Fruit fly (Drosophila melanogaster) whole organism, embryonic: Measurements from ENCODE around the gene bsh.

Experiments used
- CG10321 ChIP-seq: fragments of 200-800 bp; sonication (Bioruptor generic); IDR thresholded peaks from 2 replicates; pipeline ENCODE4 v1.3.6; 2022; ENCODE audit warnings: missing biosample characterization, missing genetic modification characterization
- CG10431 ChIP-seq: fragments of 200-800 bp; sonication (Bioruptor generic); optimal IDR thresholded peaks from 3 replicates; lab custom pipeline; 2018; ENCODE audit warnings: missing biosample characterization, mild to moderate bottlenecking, missing genetic modification characterization
- CG11085 ChIP-seq: fragments of 200-800 bp; sonication (Bioruptor generic); IDR thresholded peaks from 2 replicates; pipeline ENCODE4 v1.3.6; 2022; ENCODE audit warnings: missing biosample characterization, missing genetic modification characterization
- CG11398 ChIP-seq: fragments of 200-800 bp; sonication (Bioruptor generic); optimal IDR thresholded peaks from 2 replicates; lab custom pipeline; 2016; ENCODE audit warnings: missing biosample characterization, missing genetic modification characterization
- CG11696 ChIP-seq: fragments of 200-800 bp; sonication (Bioruptor generic); IDR thresholded peaks from 2 replicates; pipeline ENCODE4 v1.3.6; 2022; ENCODE audit warnings: missing biosample characterization, missing genetic modification characterization
- CG12071 ChIP-seq: fragments of 200-800 bp; sonication (Bioruptor generic); optimal IDR thresholded peaks from 3 replicates; lab custom pipeline; 2018; ENCODE audit warnings: missing biosample characterization, mild to moderate bottlenecking, missing genetic modification characterization
- CG14965 ChIP-seq: fragments of 200-800 bp; sonication (Bioruptor generic); optimal IDR thresholded peaks from 2 replicates; lab custom pipeline; 2016; ENCODE audit warnings: missing biosample characterization, missing genetic modification characterization, borderline replicate concordance
- CG15011 ChIP-seq: fragments of 200-800 bp; sonication (Bioruptor generic); optimal IDR thresholded peaks from 3 replicates; lab custom pipeline; 2018; ENCODE audit warnings: missing biosample characterization, mild to moderate bottlenecking, missing genetic modification characterization
- CG1602 ChIP-seq: fragments of 200-800 bp; sonication (Bioruptor generic); optimal IDR thresholded peaks from 3 replicates; lab custom pipeline; 2016; ENCODE audit warnings: missing biosample characterization, missing genetic modification characterization
- CG17612 ChIP-seq: fragments of 200-800 bp; sonication (Bioruptor generic); IDR thresholded peaks from 2 replicates; pipeline ENCODE4 v1.3.6; 2022; ENCODE audit warnings: missing biosample characterization, missing genetic modification characterization
- CG18619 ChIP-seq: fragments of 200-800 bp; sonication (Bioruptor generic); optimal IDR thresholded peaks from 3 replicates; lab custom pipeline; 2017; ENCODE audit warnings: missing biosample characterization, mild to moderate bottlenecking, missing genetic modification characterization
- CG2678 ChIP-seq: fragments of 200-800 bp; sonication (Bioruptor generic); optimal IDR thresholded peaks from 3 replicates; lab custom pipeline; 2019; ENCODE audit warnings: missing biosample characterization, mild to moderate bottlenecking, missing genetic modification characterization, moderate library complexity
- CG30431 ChIP-seq: fragments of 200-800 bp; sonication (Bioruptor generic); optimal IDR thresholded peaks from 2 replicates; lab custom pipeline; 2017; ENCODE audit warnings: missing biosample characterization, missing genetic modification characterization
- CG4404 ChIP-seq: fragments of 200-800 bp; sonication (Bioruptor generic); IDR thresholded peaks from 2 replicates; pipeline ENCODE4 v1.3.6; 2022; ENCODE audit warnings: missing biosample characterization, missing genetic modification characterization
- CG4820 ChIP-seq: fragments of 200-800 bp; sonication (Bioruptor generic); optimal IDR thresholded peaks from 3 replicates; lab custom pipeline; 2016; ENCODE audit warnings: missing biosample characterization, missing genetic modification characterization
- CG4854 ChIP-seq: fragments of 200-800 bp; sonication (Bioruptor generic); optimal IDR thresholded peaks from 2 replicates; lab custom pipeline; 2016; ENCODE audit warnings: missing biosample characterization, missing genetic modification characterization, inconsistent platforms
- CG6791 ChIP-seq: fragments of 200-800 bp; sonication (Bioruptor generic); IDR thresholded peaks from 3 replicates; pipeline ENCODE4 v1.3.6; 2022; ENCODE audit warnings: missing biosample characterization, missing genetic modification characterization; ENCODE audit not compliant: partially characterized antibody
- CG7372 ChIP-seq: fragments of 200-800 bp; sonication (Bioruptor generic); IDR thresholded peaks from 2 replicates; pipeline ENCODE4 v1.3.6; 2022; ENCODE audit warnings: missing biosample characterization, missing genetic modification characterization
- CG9727 ChIP-seq: fragments of 200-800 bp; sonication (Bioruptor generic); optimal IDR thresholded peaks from 3 replicates; lab custom pipeline; 2017; ENCODE audit warnings: missing biosample characterization, mild to moderate bottlenecking, missing genetic modification characterization
- CoRest ChIP-seq: fragments of 200-800 bp; sonication (Bioruptor generic); optimal IDR thresholded peaks from 3 replicates; lab custom pipeline; 2018; ENCODE audit warnings: missing biosample characterization, mild to moderate bottlenecking, missing genetic modification characterization, moderate library complexity
- D ChIP-seq, 2 experiments: fragments of 200-800 bp in 1 of 2; fragments of >200 bp in 1 of 2; sonication (Bioruptor generic) in 1 of 2; optimal IDR thresholded peaks; 2 replicates in 1 of 2; 3 replicates in 1 of 2; lab custom pipeline; 2017; ENCODE audit warnings: mild to moderate bottlenecking in 1 of 2, missing biosample characterization in 1 of 2, missing genetic modification characterization in 1 of 2, missing genetic modification reagents in 1 of 2
- D19A ChIP-seq: fragments of 200-800 bp; optimal IDR thresholded peaks from 3 replicates; lab custom pipeline; 2019; ENCODE audit warnings: missing biosample characterization, mild to moderate bottlenecking, missing genetic modification characterization, moderate library complexity
- Dbx ChIP-seq: fragments of 200-800 bp; sonication (Bioruptor generic); IDR thresholded peaks from 3 replicates; pipeline ENCODE4 v1.3.6; 2022; ENCODE audit warnings: missing biosample characterization, missing genetic modification characterization
- Dip3 ChIP-seq: fragments of 200-800 bp; sonication (Bioruptor generic); optimal IDR thresholded peaks from 3 replicates; lab custom pipeline; 2016; ENCODE audit warnings: missing biosample characterization, missing genetic modification characterization
- Doc3 ChIP-seq: fragments of 200-800 bp; sonication (Bioruptor generic); IDR thresholded peaks from 3 replicates; pipeline ENCODE4 v1.3.6; 2022; ENCODE audit warnings: missing biosample characterization, missing genetic modification characterization; ENCODE audit not compliant: partially characterized antibody
- ERR ChIP-seq: fragments of 200-800 bp; sonication (Bioruptor generic); optimal IDR thresholded peaks from 2 replicates; lab custom pipeline; 2016; ENCODE audit warnings: missing biosample characterization, missing genetic modification characterization
- Gug ChIP-seq: fragments of 200-800 bp; sonication (Bioruptor generic); IDR thresholded peaks from 4 replicates; pipeline ENCODE4 v1.3.6; 2022; ENCODE audit warnings: missing biosample characterization, missing genetic modification characterization
- HLH4C ChIP-seq: fragments of 200-800 bp; sonication (Bioruptor generic); IDR thresholded peaks from 3 replicates; pipeline ENCODE4 v1.3.6; 2022; ENCODE audit warnings: missing biosample characterization, missing genetic modification characterization; ENCODE audit not compliant: partially characterized antibody
- Hmx ChIP-seq: fragments of 200-800 bp; sonication (Bioruptor generic); optimal IDR thresholded peaks from 2 replicates; lab custom pipeline; 2016; ENCODE audit warnings: missing biosample characterization, missing genetic modification characterization
- Hr39 ChIP-seq: fragments of >200 bp; optimal IDR thresholded peaks from 2 replicates; lab custom pipeline; 2017
- Lpt ChIP-seq: fragments of >200 bp; optimal IDR thresholded peaks from 2 replicates; lab custom pipeline; 2018; ENCODE audit warnings: missing biosample characterization, missing genetic modification characterization
- Rfx ChIP-seq: fragments of 200-800 bp; sonication (Bioruptor generic); IDR thresholded peaks from 2 replicates; pipeline ENCODE4 v1.3.6; 2022; ENCODE audit warnings: missing biosample characterization, missing genetic modification characterization
- Six4 ChIP-seq: fragments of 200-800 bp; sonication (Bioruptor generic); optimal IDR thresholded peaks from 2 replicates; lab custom pipeline; 2016; ENCODE audit warnings: missing biosample characterization, missing genetic modification characterization
- ase ChIP-seq: fragments of 200-800 bp; sonication (Bioruptor generic); IDR thresholded peaks from 3 replicates; pipeline ENCODE4 v1.3.6; 2022; ENCODE audit warnings: missing biosample characterization, missing genetic modification characterization
- cad ChIP-seq: fragments of >200 bp; optimal IDR thresholded peaks from 2 replicates; lab custom pipeline; 2017; ENCODE audit warnings: missing biosample characterization, missing genetic modification characterization
- dm ChIP-seq: fragments of 200-800 bp; sonication (Bioruptor generic); optimal IDR thresholded peaks from 3 replicates; lab custom pipeline; 2016; ENCODE audit warnings: missing biosample characterization, missing genetic modification characterization
- fru ChIP-seq: fragments of >200 bp; optimal IDR thresholded peaks from 2 replicates; lab custom pipeline; 2017
- ken ChIP-seq: fragments of 200-800 bp; sonication (Bioruptor generic); IDR thresholded peaks from 3 replicates; pipeline ENCODE4 v1.3.6; 2022; ENCODE audit warnings: missing biosample characterization, missing genetic modification characterization
- lmd ChIP-seq: fragments of 200-800 bp; sonication (Bioruptor generic); IDR thresholded peaks from 2 replicates; pipeline ENCODE4 v1.3.6; 2022; ENCODE audit warnings: missing biosample characterization, missing genetic modification characterization
- luna ChIP-seq: fragments of 200-800 bp; sonication (Bioruptor generic); optimal IDR thresholded peaks from 2 replicates; lab custom pipeline; 2016; ENCODE audit warnings: missing biosample characterization, missing genetic modification characterization
- maf-S ChIP-seq: fragments of 200-800 bp; sonication (Bioruptor generic); optimal IDR thresholded peaks from 2 replicates; lab custom pipeline; 2016; ENCODE audit warnings: missing biosample characterization, missing genetic modification characterization
- nmo ChIP-seq: fragments of 200-800 bp; sonication (Bioruptor generic); optimal IDR thresholded peaks from 2 replicates; lab custom pipeline; 2018; ENCODE audit warnings: missing biosample characterization, mild to moderate bottlenecking, missing genetic modification characterization, moderate library complexity
- odd ChIP-seq: fragments of 200-800 bp; sonication (Bioruptor generic); optimal IDR thresholded peaks from 2 replicates; lab custom pipeline; 2017; ENCODE audit warnings: missing biosample characterization, mild to moderate bottlenecking, missing genetic modification characterization
- peb ChIP-seq: fragments of 200-800 bp; sonication (Bioruptor generic); IDR thresholded peaks from 2 replicates; pipeline ENCODE4 v1.3.6; 2022; ENCODE audit warnings: missing biosample characterization, missing genetic modification characterization
- prd ChIP-seq, 3 experiments: fragments of >200 bp in 2 of 3; fragments of 200-800 bp in 1 of 3; sonication (Bioruptor generic) in 1 of 3; optimal IDR thresholded peaks in 2 of 3; IDR thresholded peaks in 1 of 3; 2 replicates in 2 of 3; 3 replicates in 1 of 3; pipeline versions ENCODE4 v1.3.6 to Lab custom; 2017 to 2022; ENCODE audit warnings: missing biosample characterization in 1 of 3, missing genetic modification characterization in 1 of 3
- ranshi ChIP-seq: fragments of 200-800 bp; sonication (Bioruptor generic); IDR thresholded peaks from 2 replicates; pipeline ENCODE4 v1.3.6; 2022; ENCODE audit warnings: missing biosample characterization, missing genetic modification characterization
- slp2 ChIP-seq: fragments of 200-800 bp; sonication (Bioruptor generic); optimal IDR thresholded peaks from 2 replicates; lab custom pipeline; 2016; ENCODE audit warnings: missing biosample characterization, missing genetic modification characterization
- so ChIP-seq: fragments of 200-800 bp; sonication (Bioruptor generic); IDR thresholded peaks from 3 replicates; pipeline ENCODE4 v1.3.6; 2022; ENCODE audit warnings: missing biosample characterization, missing genetic modification characterization
- sob ChIP-seq: fragments of 200-800 bp; sonication (Bioruptor generic); IDR thresholded peaks from 2 replicates; pipeline ENCODE4 v1.3.6; 2022; ENCODE audit warnings: missing biosample characterization, missing genetic modification characterization
- stwl ChIP-seq: fragments of 200-800 bp; sonication (Bioruptor generic); optimal IDR thresholded peaks from 3 replicates; lab custom pipeline; 2018; ENCODE audit warnings: missing biosample characterization, mild to moderate bottlenecking, missing genetic modification characterization, moderate library complexity
- tgo ChIP-seq: fragments of 200-800 bp; sonication (Bioruptor generic); IDR thresholded peaks from 3 replicates; pipeline ENCODE4 v1.3.6; 2022; ENCODE audit warnings: missing biosample characterization, missing genetic modification characterization
- unc-4 ChIP-seq: fragments of 200-800 bp; sonication (Bioruptor generic); IDR thresholded peaks from 2 replicates; pipeline ENCODE4 v1.3.6; 2022; ENCODE audit warnings: missing biosample characterization, missing genetic modification characterization; ENCODE audit not compliant: partially characterized antibody
- vvl ChIP-seq: fragments of 200-800 bp; sonication (Bioruptor generic); IDR thresholded peaks from 2 replicates; pipeline ENCODE4 v1.3.6; 2022; ENCODE audit warnings: missing biosample characterization, missing genetic modification characterization

bsh gene

dm6 chr2L:19799940-19800339 lies 31.1 kb upstream of the bsh start (continued):
- TF ChIP-seq nmo = peak; percentile 14
- no peak for TF ChIP-seq cad (GFP tag; lab: Kevin White, UChicago)
- TF ChIP-seq slp2 (GFP tag; lab: Kevin White, UChicago) = no peak
- no peak for TF ChIP-seq CG12071 (GFP tag; lab: Kevin White, UChicago)
- TF ChIP-seq Six4 (GFP tag; lab: Kevin White, UChicago) = no peak
- TF ChIP-seq CG9727 (GFP tag; lab: Kevin White, UChicago) = no peak
- no peak for TF ChIP-seq odd (GFP tag; lab: Kevin White, UChicago)
- TF ChIP-seq CG1602 (GFP tag; lab: Kevin White, UChicago) = no peak
- no peak for TF ChIP-seq ase (GFP tag; lab: Robert Waterston, UW)
- no peak for TF ChIP-seq ERR (GFP tag; lab: Kevin White, UChicago)
- no peak; the same call in 1 of the 2 replicates for TF ChIP-seq sob (GFP tag; lab: Robert Waterston, UW)
- TF ChIP-seq ken (GFP tag; lab: Robert Waterston, UW) = no peak
- no peak for TF ChIP-seq CG6791 (GFP tag; lab: Robert Waterston, UW)
- no peak for TF ChIP-seq so (GFP tag; lab: Robert Waterston, UW)
- TF ChIP-seq CG2678 (tag; lab: Kevin White, UChicago) = peak; percentile 56
- TF ChIP-seq Dbx (GFP tag; lab: Robert Waterston, UW) = no peak
- TF ChIP-seq HLH4C (GFP tag; lab: Robert Waterston, UW) = no peak
- TF ChIP-seq fru (lab: Kevin White, UChicago) = no peak
- TF ChIP-seq CG10321 = no peak
- TF ChIP-seq luna (GFP tag; lab: Kevin White, UChicago) = no peak
- no peak for TF ChIP-seq CG11085 (GFP tag; lab: Robert Waterston, UW)
- TF ChIP-seq tgo = no peak
- no peak for TF ChIP-seq Doc3 (GFP tag; lab: Robert Waterston, UW)
- no peak for TF ChIP-seq CG11398 (GFP tag; lab: Kevin White, UChicago)
- TF ChIP-seq Gug (GFP tag; lab: Robert Waterston, UW) = no peak
- no peak for TF ChIP-seq CG4404
- no peak for TF ChIP-seq CG18619 (GFP tag; lab: Kevin White, UChicago)
- TF ChIP-seq stwl (tag; lab: Kevin White, UChicago) = no peak
- no peak for TF ChIP-seq Hmx
- TF ChIP-seq Hr39 (lab: Kevin White, UChicago) = no peak
- TF ChIP-seq CG11696 (GFP tag; lab: Robert Waterston, UW) = no peak
- no peak for TF ChIP-seq CG7372
- TF ChIP-seq Rfx = no peak
- no peak for TF ChIP-seq CG4854 (GFP tag; lab: Kevin White, UChicago)
- no peak for TF ChIP-seq Lpt (GFP tag; lab: Kevin White, UChicago)
- TF ChIP-seq peb = no peak
- no peak for TF ChIP-seq lmd (GFP tag; lab: Robert Waterston, UW)
- no peak for TF ChIP-seq CG14965 (GFP tag; lab: Kevin White, UChicago)
- TF ChIP-seq D (optimal IDR thresholded peaks at IDR 0.05; lab: Kevin White, UChicago) = no peak
- peak; percentile 22 for TF ChIP-seq D (GFP tag; optimal IDR thresholded peaks at IDR 0.05; lab: Kevin White, UChicago)
- TF ChIP-seq vvl (GFP tag; lab: Robert Waterston, UW) = no peak
- no peak for TF ChIP-seq CG17612
- TF ChIP-seq CG10431 (GFP tag; lab: Kevin White, UChicago) = no peak
- TF ChIP-seq unc-4 = no peak
- no peak for TF ChIP-seq ranshi (GFP tag; lab: Robert Waterston, UW)
- TF ChIP-seq maf-S (GFP tag; lab: Kevin White, UChicago) = no peak
- TF ChIP-seq CG15011 = no peak
- no peak for TF ChIP-seq dm (GFP tag; lab: Kevin White, UChicago)
- TF ChIP-seq CG4820 (GFP tag; lab: Kevin White, UChicago) = no peak
- no peak for TF ChIP-seq prd (optimal IDR thresholded peaks at IDR 0.05; lab: Kevin White, UChicago)
- peak; percentile 18; the same call in 1 of the 3 replicates for TF ChIP-seq prd (GFP tag; IDR thresholded peaks at IDR 0.05; lab: Robert Waterston, UW)
- no peak for TF ChIP-seq CG30431
- TF ChIP-seq D19A = peak; percentile 95
- no peak for TF ChIP-seq Dip3
- TF ChIP-seq CoRest (tag; lab: Kevin White, UChicago) = peak; percentile 43
